Fruit fly (Drosophila melanogaster): ENCODE measurements around the gene RapGAP1.

RapGAP1 gene

DNA sequence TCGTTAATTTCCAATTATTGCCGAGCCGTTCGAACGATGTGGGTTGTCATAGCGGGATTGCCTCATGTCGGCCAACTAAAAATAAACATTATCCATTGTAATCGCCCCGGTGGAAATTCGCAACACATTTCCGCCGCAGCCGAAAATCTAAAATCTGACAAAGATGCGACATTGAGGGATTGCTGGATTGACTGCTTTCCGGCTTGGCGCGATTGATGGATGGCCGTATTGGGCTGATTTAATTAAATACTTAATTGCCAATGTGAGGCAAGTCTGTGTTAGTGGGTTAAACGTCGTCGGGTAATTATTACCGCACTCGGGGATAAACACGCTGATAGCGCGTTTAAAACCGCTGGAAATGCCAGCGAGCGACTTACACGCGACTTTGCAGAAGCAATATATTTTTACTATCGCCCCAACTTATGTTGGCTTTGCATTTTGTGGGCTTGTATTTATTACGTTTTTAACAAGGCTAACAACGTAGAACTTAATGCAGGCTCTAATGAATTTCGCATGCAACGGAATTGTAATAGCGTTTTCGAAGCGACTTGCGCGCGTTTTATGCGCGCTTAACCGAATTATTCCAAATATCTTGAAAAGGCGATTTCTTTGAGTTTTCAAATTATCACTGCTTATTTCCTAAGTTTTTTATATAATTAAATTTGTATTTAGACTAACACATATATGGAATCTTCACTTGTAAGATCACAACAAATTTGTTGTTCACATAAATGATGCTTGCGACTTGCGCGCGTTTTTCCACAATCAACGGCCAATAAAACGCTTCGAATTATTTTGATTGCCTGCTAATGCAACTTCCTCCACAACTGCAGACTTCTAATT lies 36.6 kb downstream of the RapGAP1 start:
- TF ChIP-seq EcR (GFP tag; optimal IDR thresholded peaks at IDR 0.05) = no peak
- TF ChIP-seq CG8478 (optimal IDR thresholded peaks at IDR 0.05) = no peak
- TF ChIP-seq pan (optimal IDR thresholded peaks at IDR 0.05) = no peak
- TF ChIP-seq usp (GFP tag; optimal IDR thresholded peaks at IDR 0.05) = no peak
- TF ChIP-seq psq (optimal IDR thresholded peaks at IDR 0.05) = no peak
- no peak for TF ChIP-seq Dll (optimal IDR thresholded peaks at IDR 0.05)

DNA sequence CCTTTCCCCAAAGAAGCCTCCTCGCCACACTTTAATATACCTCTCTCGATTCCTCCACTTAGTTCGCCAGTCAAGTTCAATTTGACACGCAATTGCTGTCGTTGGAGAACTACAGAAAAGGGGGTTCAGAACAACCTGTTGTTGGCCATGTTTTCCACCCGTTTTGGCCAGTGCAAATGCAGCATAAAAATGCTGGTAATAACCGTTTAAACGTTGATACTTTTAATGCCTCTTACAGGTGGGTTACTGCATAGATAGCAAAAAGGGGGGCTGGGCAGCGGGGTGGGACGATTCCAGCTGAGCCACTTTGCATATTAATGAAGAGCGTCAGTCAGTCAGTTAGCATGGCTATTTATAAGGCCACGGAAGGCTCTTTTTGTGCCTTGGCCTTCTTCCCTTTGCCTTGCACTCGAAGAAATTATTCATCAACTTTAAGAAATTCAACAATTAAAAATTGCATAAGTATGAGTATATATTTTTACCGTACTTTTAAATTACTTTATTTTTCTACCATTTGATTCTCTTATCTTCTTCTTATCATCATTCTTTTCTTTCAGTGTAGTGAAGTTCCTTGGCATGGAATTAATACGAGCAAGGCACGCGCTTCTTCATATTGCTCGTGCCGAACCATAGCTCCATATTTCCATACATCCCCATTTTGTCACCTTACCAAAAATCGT lies 37.6 kb downstream of the RapGAP1 start:
- TF ChIP-seq usp (GFP tag; optimal IDR thresholded peaks at IDR 0.05) (no peak), psq (optimal IDR thresholded peaks at IDR 0.05) (no peak), Dll (optimal IDR thresholded peaks at IDR 0.05) (no peak), pan (optimal IDR thresholded peaks at IDR 0.05) (no peak)

DNA sequence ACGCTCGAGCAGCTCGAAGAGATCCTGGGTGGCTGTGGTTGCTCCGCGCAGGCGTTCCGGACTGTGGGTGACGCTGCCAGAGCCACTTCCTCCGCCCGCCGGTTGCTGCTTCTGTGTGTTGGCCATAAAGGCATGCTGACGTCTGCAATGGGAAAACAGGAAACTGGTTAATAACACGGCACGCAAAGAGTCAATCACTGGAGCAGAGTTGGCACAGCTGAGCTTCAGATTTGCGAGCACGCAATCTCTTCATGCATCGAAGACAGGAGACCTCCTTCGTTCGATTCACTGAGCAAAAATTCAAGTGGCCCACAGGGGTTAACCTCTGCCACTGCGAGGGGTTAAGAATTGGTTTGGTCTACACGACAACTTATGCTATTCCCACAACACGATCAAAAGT lies 42.4 kb downstream of the RapGAP1 start:
- TF ChIP-seq psq (optimal IDR thresholded peaks at IDR 0.05) = no peak
- no peak for TF ChIP-seq CG8478 (optimal IDR thresholded peaks at IDR 0.05)
- TF ChIP-seq EcR (GFP tag; optimal IDR thresholded peaks at IDR 0.05) = no peak

DNA sequence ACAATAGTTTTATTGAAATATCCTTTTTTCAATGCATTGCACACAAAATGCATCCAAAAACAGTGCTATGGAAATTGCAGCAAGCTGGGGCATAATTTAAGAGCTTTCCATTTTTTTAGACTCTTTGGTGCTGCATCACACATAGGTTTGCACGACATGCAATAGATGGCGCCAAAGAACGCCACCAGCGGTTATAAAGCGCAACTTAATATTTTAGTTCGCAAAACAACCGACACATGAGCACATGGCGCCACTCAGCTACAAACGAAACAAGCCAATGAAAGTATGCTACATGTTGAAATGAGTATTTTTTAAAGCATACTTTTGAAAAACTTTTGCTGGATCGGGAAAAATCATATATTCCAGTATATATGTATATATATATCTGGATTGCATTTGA lies 43.9 kb downstream of the RapGAP1 start:
- TF ChIP-seq psq (optimal IDR thresholded peaks at IDR 0.05) (no peak), EcR (GFP tag; optimal IDR thresholded peaks at IDR 0.05) (no peak), Dll (optimal IDR thresholded peaks at IDR 0.05) (no peak), CG8478 (optimal IDR thresholded peaks at IDR 0.05) (no peak), usp (GFP tag; optimal IDR thresholded peaks at IDR 0.05) (no peak), pan (optimal IDR thresholded peaks at IDR 0.05) (no peak)

DNA sequence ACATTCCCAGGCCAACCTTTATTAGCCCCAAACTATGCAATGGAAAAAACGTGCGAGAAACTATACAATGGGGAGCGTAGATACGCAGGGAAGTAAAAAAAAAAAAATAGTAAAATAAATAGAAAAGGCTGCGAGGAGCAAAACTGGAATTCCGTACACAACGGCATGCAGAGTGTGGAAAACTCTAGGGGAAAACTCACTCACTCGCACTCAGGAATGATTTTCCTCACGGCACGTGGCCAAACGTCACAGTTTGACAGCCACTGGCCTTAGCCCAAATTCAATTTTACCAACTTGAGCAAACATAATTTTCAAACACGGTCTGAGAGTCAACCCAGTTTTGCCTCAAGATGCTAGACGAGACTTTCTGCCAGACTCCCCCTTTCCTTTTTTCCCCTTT lies 44.8 kb downstream of the RapGAP1 start:
- no peak for TF ChIP-seq pan (optimal IDR thresholded peaks at IDR 0.05)
- no peak for TF ChIP-seq Dll (optimal IDR thresholded peaks at IDR 0.05)
- TF ChIP-seq CG8478 (optimal IDR thresholded peaks at IDR 0.05) = no peak

DNA sequence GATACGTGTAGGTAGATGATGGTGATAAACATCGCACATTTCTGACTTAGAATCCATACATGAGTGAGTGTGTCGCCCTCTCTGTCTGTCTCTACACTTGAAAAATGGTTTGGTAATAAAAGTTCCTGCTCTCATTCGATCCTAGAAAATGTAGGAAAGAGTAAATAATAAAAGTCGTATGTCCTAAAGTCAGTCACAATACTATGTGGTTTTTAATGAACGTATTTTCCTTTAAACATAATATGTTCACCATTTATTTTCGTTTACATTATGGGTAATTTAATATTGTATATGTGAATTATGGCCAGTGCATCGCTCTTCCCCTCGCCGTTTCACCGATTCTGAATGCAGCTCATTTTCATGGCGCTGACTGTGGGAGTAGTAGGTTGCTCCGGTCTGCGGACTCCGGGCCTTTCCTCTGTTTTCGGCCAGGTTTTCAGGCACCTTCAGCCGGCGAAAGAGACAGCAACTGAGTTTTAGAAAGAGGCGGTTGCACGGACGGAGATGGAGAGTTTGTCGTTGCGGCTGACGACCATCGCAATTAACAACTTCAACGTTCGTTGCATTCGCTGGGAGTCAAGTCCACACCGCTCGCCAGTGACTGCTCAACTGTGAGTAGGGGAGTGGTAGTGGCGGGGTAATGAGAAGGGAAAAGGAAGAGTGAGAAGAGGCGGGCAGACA lies 46.0 kb downstream of the RapGAP1 start:
- TF ChIP-seq usp (GFP tag; optimal IDR thresholded peaks at IDR 0.05) (no peak), CG8478 (optimal IDR thresholded peaks at IDR 0.05) (no peak), psq (optimal IDR thresholded peaks at IDR 0.05) (no peak), EcR (GFP tag; optimal IDR thresholded peaks at IDR 0.05) (no peak), Dll (optimal IDR thresholded peaks at IDR 0.05) (no peak), pan (optimal IDR thresholded peaks at IDR 0.05) (no peak)

DNA sequence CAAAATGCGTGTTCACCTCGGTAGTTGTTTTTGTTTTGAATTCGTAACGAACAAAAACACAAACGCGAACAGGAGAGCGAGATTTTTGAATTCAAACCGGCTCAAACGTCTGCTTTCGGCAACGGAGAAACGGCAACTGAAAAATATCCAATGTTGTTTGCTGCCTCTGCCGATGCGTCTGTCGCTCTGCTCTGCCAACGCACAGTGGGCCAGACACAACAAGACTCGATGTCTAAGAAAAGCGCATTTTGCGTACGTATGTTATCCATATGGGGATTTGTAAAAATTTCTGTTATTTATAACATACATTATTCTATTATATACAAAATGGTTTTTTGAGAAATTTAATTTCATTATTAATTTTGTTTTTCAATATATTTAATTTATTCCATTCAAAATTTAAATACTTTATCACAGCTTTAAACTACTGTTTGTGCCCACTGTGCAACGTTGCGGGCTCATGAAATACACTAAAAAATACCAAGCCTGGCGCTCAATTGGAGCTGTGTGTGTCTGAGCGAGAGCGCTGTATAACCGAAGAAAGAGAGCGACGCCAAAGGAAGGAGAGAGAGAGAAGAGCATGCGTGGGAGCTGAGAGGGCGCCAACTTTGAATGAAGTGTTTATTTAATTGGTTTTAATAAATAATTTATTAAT lies 48.2 kb downstream of the RapGAP1 start:
- TF ChIP-seq EcR (GFP tag; optimal IDR thresholded peaks at IDR 0.05) (no peak), psq (optimal IDR thresholded peaks at IDR 0.05) (no peak), pan (optimal IDR thresholded peaks at IDR 0.05) (no peak), Dll (optimal IDR thresholded peaks at IDR 0.05) (no peak), CG8478 (optimal IDR thresholded peaks at IDR 0.05) (no peak), usp (GFP tag; optimal IDR thresholded peaks at IDR 0.05) (no peak)

DNA sequence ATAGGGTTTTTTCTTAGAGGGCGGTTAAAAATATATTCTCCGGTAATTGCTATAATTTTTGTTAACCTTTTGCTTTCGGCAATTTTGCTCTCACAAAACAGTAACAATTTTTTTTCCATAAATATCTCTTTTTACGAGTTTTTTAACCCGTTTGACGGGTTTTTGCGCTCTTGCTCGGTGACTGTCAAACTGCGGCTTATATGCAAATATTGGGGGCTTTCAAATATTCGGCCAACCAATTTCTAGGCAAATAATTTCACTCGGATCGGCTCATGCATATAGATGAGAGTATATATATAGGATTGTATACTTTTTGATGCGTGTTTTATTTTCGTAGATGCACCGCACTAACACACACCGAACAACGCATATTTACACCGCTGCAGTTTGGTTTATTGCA lies 48.8 kb downstream of the RapGAP1 start:
- TF ChIP-seq CG8478 (optimal IDR thresholded peaks at IDR 0.05) (no peak), EcR (GFP tag; optimal IDR thresholded peaks at IDR 0.05) (no peak)

DNA sequence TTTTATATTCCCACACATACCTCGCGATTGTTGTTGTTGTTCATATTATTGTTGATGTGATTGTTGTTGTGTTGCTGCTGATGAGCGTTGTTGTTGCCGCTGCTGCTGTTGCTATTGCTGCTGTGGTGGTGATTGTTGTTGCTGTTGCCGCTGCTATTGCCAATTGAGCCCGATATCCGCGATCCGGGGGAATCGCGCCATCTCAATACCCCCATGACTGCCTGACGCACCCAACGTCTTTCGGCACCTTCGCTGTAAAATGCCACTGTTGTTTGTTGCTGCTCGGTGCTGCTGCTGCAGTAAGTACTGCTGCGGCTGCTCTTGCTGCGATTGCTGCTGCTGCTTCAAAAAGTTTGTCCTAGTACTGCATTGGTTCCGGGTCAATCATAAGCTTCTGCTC lies 49.6 kb downstream of the RapGAP1 start:
- TF ChIP-seq pan (optimal IDR thresholded peaks at IDR 0.05) (no peak), Dll (optimal IDR thresholded peaks at IDR 0.05) (no peak), EcR (GFP tag; optimal IDR thresholded peaks at IDR 0.05) (no peak), usp (GFP tag; optimal IDR thresholded peaks at IDR 0.05) (no peak), CG8478 (optimal IDR thresholded peaks at IDR 0.05) (no peak), psq (optimal IDR thresholded peaks at IDR 0.05) (no peak)

DNA sequence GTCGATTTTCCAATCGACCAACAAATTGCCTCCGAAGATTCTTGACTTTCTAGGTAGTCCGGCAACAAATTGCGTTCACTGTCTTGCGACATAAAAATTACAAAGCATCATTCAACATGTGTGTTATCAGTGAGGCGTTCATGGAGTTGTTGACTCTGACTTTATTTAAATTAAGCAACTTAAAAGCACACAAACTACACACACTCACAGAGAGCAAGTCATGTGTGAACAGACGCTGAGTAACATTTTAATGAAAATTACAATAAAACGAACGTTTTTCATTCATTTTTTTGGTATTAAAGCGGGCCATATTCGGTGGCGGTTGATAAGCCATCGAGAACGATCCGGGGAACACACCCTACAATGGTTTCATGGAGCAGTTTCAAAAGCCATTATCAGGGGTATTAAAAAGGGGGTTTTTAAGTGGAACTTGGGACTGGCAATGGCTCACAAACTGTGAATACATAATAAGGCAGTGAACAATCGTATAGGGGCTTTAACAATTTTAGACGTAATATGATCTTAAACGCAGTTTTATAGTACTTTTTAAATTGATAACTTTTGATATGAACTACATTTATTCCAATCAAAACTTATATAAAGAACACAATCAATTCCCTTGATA lies 50.5 kb downstream of the RapGAP1 start:
- TF ChIP-seq pan (optimal IDR thresholded peaks at IDR 0.05) (no peak), usp (GFP tag; optimal IDR thresholded peaks at IDR 0.05) (no peak), Dll (optimal IDR thresholded peaks at IDR 0.05) (no peak)

DNA sequence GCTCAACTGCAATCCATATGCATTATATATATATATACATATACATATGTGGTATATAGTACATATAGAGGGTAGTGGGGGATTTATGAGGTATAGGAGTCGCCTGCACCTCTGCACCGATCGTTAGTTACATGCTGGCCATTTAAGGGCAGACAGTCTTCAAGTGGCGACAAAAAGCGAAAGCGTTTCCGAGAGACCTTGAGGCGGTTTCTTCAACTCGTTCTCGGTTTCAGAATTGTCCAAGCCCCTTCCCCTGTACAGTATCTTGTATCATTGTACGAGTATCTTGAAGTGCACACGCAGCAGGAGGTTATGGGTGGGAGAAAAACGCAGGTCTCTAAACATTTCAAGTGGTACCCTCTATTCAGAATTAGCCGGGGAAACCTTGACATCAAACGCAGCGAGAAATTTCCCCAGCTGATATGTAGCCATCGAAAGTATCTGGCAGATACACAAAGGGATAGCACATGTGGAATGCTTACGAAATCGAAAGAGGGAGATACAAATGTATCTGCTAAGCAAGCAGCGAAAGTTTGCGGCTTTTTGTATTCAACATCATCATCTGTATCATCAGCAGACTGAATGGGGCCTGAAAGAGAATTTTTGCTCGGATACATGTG lies 51.8 kb downstream of the RapGAP1 start:
- no peak for TF ChIP-seq EcR (GFP tag; optimal IDR thresholded peaks at IDR 0.05)
- no peak for TF ChIP-seq usp (GFP tag; optimal IDR thresholded peaks at IDR 0.05)
- TF ChIP-seq Dll (optimal IDR thresholded peaks at IDR 0.05) = no peak
- TF ChIP-seq pan (optimal IDR thresholded peaks at IDR 0.05) = no peak
- no peak for TF ChIP-seq psq (optimal IDR thresholded peaks at IDR 0.05)
- no peak for TF ChIP-seq CG8478 (optimal IDR thresholded peaks at IDR 0.05)

Data from whole organism.